Fruit fly (Drosophila melanogaster): ENCODE measurements around the gene Pde1c.

Gene Pde1c

DNA sequence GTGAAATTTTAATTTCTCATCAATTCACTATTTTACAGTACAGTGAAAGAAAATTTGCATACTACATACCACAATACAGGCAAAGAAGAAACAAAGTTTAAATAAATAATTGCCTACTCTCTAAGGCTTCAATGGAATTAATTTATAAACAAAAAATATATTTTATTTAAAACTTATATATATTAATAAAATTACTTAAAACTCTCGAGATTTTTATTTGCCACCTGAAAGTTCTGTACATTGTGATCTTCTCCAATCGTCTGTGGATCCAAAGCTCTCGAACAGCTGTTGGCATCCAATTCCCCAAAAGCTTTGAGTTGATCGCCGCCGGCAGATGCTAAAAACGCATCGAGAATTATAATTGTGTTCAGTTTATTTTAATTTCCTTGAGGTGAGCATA is 78.7 kb downstream of the Pde1c start, which contains the start of gene Mal-B2:
Mal-B2 (plus strand) TSS at position 301 of the 400 bp plus-strand sequence.
- TF ChIP-seq CG8632 (GFP tag; optimal IDR thresholded peaks at IDR 0.05), result no peak
- TF ChIP-seq CG32006 (GFP tag; optimal IDR thresholded peaks at IDR 0.05), result no peak
- no peak for TF ChIP-seq OdsH (GFP tag; optimal IDR thresholded peaks at IDR 0.05)
- no peak for TF ChIP-seq CG9139 (GFP tag; optimal IDR thresholded peaks at IDR 0.05)
- no peak for TF ChIP-seq cyc (GFP tag; optimal IDR thresholded peaks at IDR 0.05)
- TF ChIP-seq fd59A (GFP tag; optimal IDR thresholded peaks at IDR 0.05), result no peak
- no peak for TF ChIP-seq CG11294 (GFP tag; IDR thresholded peaks at IDR 0.05)
- TF ChIP-seq acj6 (GFP tag; optimal IDR thresholded peaks at IDR 0.05), result no peak

dm6 chr2L:11846926-11847325 is 81.4 kb downstream of the Pde1c start, which contains the start of gene Mal-B1:
TSS of gene Mal-B1 (plus strand) at chr2L:11847226.
- TF ChIP-seq CG10631 (GFP tag; optimal IDR thresholded peaks at IDR 0.05) (no peak), CG6854 (GFP tag; optimal IDR thresholded peaks at IDR 0.05) (no peak), Ets96B (tag; optimal IDR thresholded peaks at IDR 0.05) (no peak), topi (GFP tag; optimal IDR thresholded peaks at IDR 0.05) (no peak), Hr39 (GFP tag; optimal IDR thresholded peaks at IDR 0.05) (no peak), Blimp-1 (GFP tag; optimal IDR thresholded peaks at IDR 0.05) (no peak), pdm3 (GFP tag; optimal IDR thresholded peaks at IDR 0.05) (no peak), OdsH (GFP tag; optimal IDR thresholded peaks at IDR 0.05) (no peak), svp (GFP tag) (no peak), vri (GFP tag; optimal IDR thresholded peaks at IDR 0.05) (no peak), Hr4 (GFP tag; optimal IDR thresholded peaks at IDR 0.05) (no peak), fkh (GFP tag; optimal IDR thresholded peaks at IDR 0.05) (no peak), CG11294 (GFP tag; IDR thresholded peaks at IDR 0.05) (no peak), fd85E (GFP tag; optimal IDR thresholded peaks at IDR 0.05) (no peak), Eip78C (GFP tag) (no peak), CG1621 (tag; optimal IDR thresholded peaks at IDR 0.05) (no peak), CG3032 (tag; optimal IDR thresholded peaks at IDR 0.05) (no peak), Ets21C (GFP tag; optimal IDR thresholded peaks at IDR 0.05) (no peak)

DNA sequence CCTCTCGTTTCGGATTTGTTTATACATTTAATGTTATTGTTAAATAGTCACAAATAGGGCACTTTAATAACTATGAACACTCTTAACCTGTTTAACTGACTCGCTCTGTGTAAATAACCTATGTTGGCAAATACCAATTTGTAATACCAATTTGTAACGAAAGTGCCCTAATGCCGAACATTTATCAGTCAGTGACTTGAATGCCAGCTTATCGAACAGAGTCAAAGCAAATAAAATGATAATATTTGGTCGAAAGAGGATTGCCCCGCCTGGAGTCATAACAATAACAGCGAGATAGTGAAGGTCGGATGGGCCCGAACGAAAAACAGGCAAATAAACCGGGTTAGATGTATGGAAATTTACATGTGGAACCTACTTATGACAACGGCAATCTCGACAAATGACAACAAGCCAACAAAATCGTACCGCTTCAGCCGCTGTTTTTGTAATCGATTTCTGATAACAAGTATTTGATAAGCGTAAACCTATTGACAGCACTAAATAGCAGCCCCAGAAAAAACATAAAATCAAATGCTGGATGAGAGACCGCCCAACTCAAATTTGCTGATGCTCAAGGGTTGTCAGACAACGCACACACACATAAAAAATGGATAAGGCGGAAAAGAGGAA is 83.1 kb downstream of the Pde1c start:
- TF ChIP-seq OdsH (GFP tag; optimal IDR thresholded peaks at IDR 0.05) (no peak), esn (GFP tag; optimal IDR thresholded peaks at IDR 0.05) (no peak), fkh (GFP tag; optimal IDR thresholded peaks at IDR 0.05) (peak; percentile 85), svp (GFP tag) (peak; percentile 71), CG6163 (GFP tag; IDR thresholded peaks at IDR 0.05) (no peak), acj6 (GFP tag; optimal IDR thresholded peaks at IDR 0.05) (no peak), CG8119 (GFP tag; IDR thresholded peaks at IDR 0.05) (no peak), Sox102F (GFP tag; optimal IDR thresholded peaks at IDR 0.05) (no peak), CG10631 (GFP tag; optimal IDR thresholded peaks at IDR 0.05) (no peak), topi (GFP tag; optimal IDR thresholded peaks at IDR 0.05) (no peak), CG9139 (GFP tag; optimal IDR thresholded peaks at IDR 0.05) (no peak), dac (GFP tag; optimal IDR thresholded peaks at IDR 0.05) (no peak), CG11902 (GFP tag; optimal IDR thresholded peaks at IDR 0.05) (no peak), salr (GFP tag; optimal IDR thresholded peaks at IDR 0.05) (no peak), spab (GFP tag; optimal IDR thresholded peaks at IDR 0.05) (no peak), vri (GFP tag; optimal IDR thresholded peaks at IDR 0.05) (peak; percentile 65)

DNA sequence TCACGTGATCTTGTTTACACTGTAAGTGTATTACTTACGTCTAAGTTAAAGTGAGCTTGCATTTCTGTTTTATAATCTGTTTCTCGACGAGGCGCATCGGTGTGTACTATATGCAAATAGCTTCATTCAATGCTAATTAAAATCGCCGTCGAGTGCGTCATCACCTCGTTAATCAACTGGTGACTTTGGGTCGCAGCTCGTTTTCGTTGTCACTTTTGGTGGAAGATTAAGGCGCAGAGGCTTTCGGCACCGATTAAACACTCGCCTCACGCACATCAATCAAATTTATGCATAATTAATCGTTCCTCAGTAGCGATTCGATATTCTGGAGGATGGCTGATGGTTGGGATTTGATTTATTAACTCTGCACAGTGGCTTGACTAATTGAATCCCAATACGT is 84.1 kb downstream of the Pde1c start:
- TF ChIP-seq CG8319 (GFP tag; optimal IDR thresholded peaks at IDR 0.05) (no peak), CG6163 (GFP tag; IDR thresholded peaks at IDR 0.05) (no peak), pdm3 (GFP tag; optimal IDR thresholded peaks at IDR 0.05) (no peak), net (GFP tag; optimal IDR thresholded peaks at IDR 0.05) (no peak), CG8119 (GFP tag; IDR thresholded peaks at IDR 0.05) (no peak), CG31627 (GFP tag; optimal IDR thresholded peaks at IDR 0.05) (no peak), svp (GFP tag) (peak; percentile 90)

Measured in whole organism, prepupa.